Worm (Caenorhabditis elegans): ENCODE data around the gene ugt-65.

The ugt-65 gene

ce11 chrIV:12371879-12372278 is 48.6 kb upstream of the ugt-65 start, which contains the start of gene wdr-46 (continued):
- peak; percentile 72 for TF ChIP-seq aly-2 (tag; optimal IDR thresholded peaks at IDR 0.05)
- peak; percentile 63 for TF ChIP-seq irx-1 (tag; optimal IDR thresholded peaks at IDR 0.05)
- peak; percentile 59 for TF ChIP-seq nhr-11 (tag; optimal IDR thresholded peaks at IDR 0.05)
- TF ChIP-seq lin-35 (GFP tag; optimal IDR thresholded peaks at IDR 0.05): peak; percentile 98 to 99
- peak; percentile 15 for TF ChIP-seq vab-15 (tag; optimal IDR thresholded peaks at IDR 0.05)
- TF ChIP-seq pqm-1 (tag; optimal IDR thresholded peaks at IDR 0.05): no peak
- peak; percentile 42 for TF ChIP-seq fkh-4 (tag; optimal IDR thresholded peaks at IDR 0.05; ENCODE audit: borderline replicate concordance)
- no peak for TF ChIP-seq ces-1 (GFP tag; optimal IDR thresholded peaks at IDR 0.05)
- TF ChIP-seq dpl-1 (GFP tag; optimal IDR thresholded peaks at IDR 0.05): peak; percentile 98 to 99 (median 99)
- peak; percentile 89 for TF ChIP-seq xbp-1 (tag; optimal IDR thresholded peaks at IDR 0.05)
- TF ChIP-seq ztf-4 (tag; optimal IDR thresholded peaks at IDR 0.05): peak; percentile 65
- TF ChIP-seq hlh-4 (tag; optimal IDR thresholded peaks at IDR 0.05): no peak
- peak; percentile 90 for TF ChIP-seq rnt-1 (tag; optimal IDR thresholded peaks at IDR 0.05)
- TF ChIP-seq pax-3 (tag; optimal IDR thresholded peaks at IDR 0.05): peak; percentile 59
- peak; percentile 90 for TF ChIP-seq nhr-20 (tag; optimal IDR thresholded peaks at IDR 0.05)
- peak; percentile 91 for TF ChIP-seq nhr-71 (tag; optimal IDR thresholded peaks at IDR 0.05)
- TF ChIP-seq mep-1 (tag; optimal IDR thresholded peaks at IDR 0.05): peak; percentile 93
- TF ChIP-seq unc-130 (tag; optimal IDR thresholded peaks at IDR 0.05): peak; percentile 93
- TF ChIP-seq unc-30 (tag; optimal IDR thresholded peaks at IDR 0.05): no peak
- TF ChIP-seq sptf-1 (tag; optimal IDR thresholded peaks at IDR 0.05): no peak
- TF ChIP-seq nhr-28 (tag; optimal IDR thresholded peaks at IDR 0.05): no peak
- peak; percentile 89 for TF ChIP-seq tbx-2 (tag; optimal IDR thresholded peaks at IDR 0.05)
- no peak for TF ChIP-seq mef-2 (tag; optimal IDR thresholded peaks at IDR 0.05)
- peak; percentile 65 for TF ChIP-seq fkh-8 (tag; optimal IDR thresholded peaks at IDR 0.05)
- TF ChIP-seq nhr-90 (tag; optimal IDR thresholded peaks at IDR 0.05; ENCODE audit: poor library complexity): peak; percentile 88
- TF ChIP-seq fos-1 (tag; optimal IDR thresholded peaks at IDR 0.05): peak; percentile 84
- peak in 3 of 6 experiments; percentile 56 to 83 (median 66) for TF ChIP-seq elt-3 (tag; optimal IDR thresholded peaks at IDR 0.05)
- TF ChIP-seq hlh-17 (GFP tag; optimal IDR thresholded peaks at IDR 0.05; ENCODE audit: borderline replicate concordance): no peak
- peak; percentile 82 for TF ChIP-seq lin-14 (GFP tag; optimal IDR thresholded peaks at IDR 0.05)
- peak; percentile 100 for TF ChIP-seq lsy-2 (tag; optimal IDR thresholded peaks at IDR 0.05)
- TF ChIP-seq egl-27 (tag; optimal IDR thresholded peaks at IDR 0.05): no peak
- TF ChIP-seq tlp-1 (tag; optimal IDR thresholded peaks at IDR 0.05): no peak
- TF ChIP-seq swsn-7 (tag; optimal IDR thresholded peaks at IDR 0.05): peak; percentile 87
- peak; percentile 92 for TF ChIP-seq nhr-47 (tag; optimal IDR thresholded peaks at IDR 0.05)
- TF ChIP-seq ama-1 (optimal IDR thresholded peaks at IDR 0.05): peak; percentile 10
- peak; percentile 38 for TF ChIP-seq sup-37 (GFP tag; optimal IDR thresholded peaks at IDR 0.05)
- TF ChIP-seq ceh-82 (tag; optimal IDR thresholded peaks at IDR 0.05): peak; percentile 84 to 89 (median 87)
- peak; percentile 76 for TF ChIP-seq ceh-8 (GFP tag; optimal IDR thresholded peaks at IDR 0.05)

- TF ChIP-seq blmp-1 (tag; optimal IDR thresholded peaks at IDR 0.05) (no peak), mep-1 (tag; optimal IDR thresholded peaks at IDR 0.05) (no peak), pag-3 (tag; optimal IDR thresholded peaks at IDR 0.05; ENCODE audit: borderline replicate concordance, insufficient read depth) (no peak), swsn-7 (tag; optimal IDR thresholded peaks at IDR 0.05) (no peak), F16B12.6 (tag; optimal IDR thresholded peaks at IDR 0.05) (no peak), nhr-77 (tag; optimal IDR thresholded peaks at IDR 0.05) (no peak), ama-1 (optimal IDR thresholded peaks at IDR 0.05) (no peak), rnt-1 (tag; optimal IDR thresholded peaks at IDR 0.05) (no peak), dsc-1 (tag; optimal IDR thresholded peaks at IDR 0.05) (no peak), tlp-1 (tag; optimal IDR thresholded peaks at IDR 0.05) (no peak), aly-2 (tag; optimal IDR thresholded peaks at IDR 0.05) (no peak), unc-30 (tag; optimal IDR thresholded peaks at IDR 0.05) (no peak), egl-27 (tag; optimal IDR thresholded peaks at IDR 0.05) (no peak), ceh-82 (tag; optimal IDR thresholded peaks at IDR 0.05) (no peak), efl-3 (GFP tag; optimal IDR thresholded peaks at IDR 0.05) (no peak), dpl-1 (GFP tag; optimal IDR thresholded peaks at IDR 0.05) (no peak), nhr-47 (tag; optimal IDR thresholded peaks at IDR 0.05) (no peak), lin-15B (tag; optimal IDR thresholded peaks at IDR 0.05) (no peak), hlh-17 (GFP tag; optimal IDR thresholded peaks at IDR 0.05; ENCODE audit: borderline replicate concordance) (no peak), unc-62 (GFP tag; optimal IDR thresholded peaks at IDR 0.05) (no peak)
Observed at ce11 chrIV:12376021-12376420, 44.5 kb upstream of the ugt-65 start, which contains the start of gene atz-1. TSS of gene atz-1 (minus strand) at chrIV:12376121.

Measured in whole organism, L1 larva.